Worm (Caenorhabditis elegans) whole organism, late embryonic: ENCODE data around the gene ZK856.14.

ENCODE experiments used
- C38D4.7 ChIP-seq: fragments of 200-800 bp; sonication (Bioruptor generic); optimal IDR thresholded peaks from 2 replicates; lab custom pipeline; 2018; ENCODE audit warnings: mild to moderate bottlenecking, missing genetic modification characterization, moderate library complexity, missing compliant biosample characterization
- Y22D7AL.16 ChIP-seq: sonication (generic microtip); optimal IDR thresholded peaks from 2 replicates; lab custom pipeline; 2016; ENCODE audit warnings: missing genetic modification characterization, missing compliant biosample characterization
- ama-1 ChIP-seq: fragments of 150-350 bp; optimal IDR thresholded peaks from 2 replicates; lab custom pipeline; 2014
- ceh-18 ChIP-seq: sonication (generic microtip); optimal IDR thresholded peaks from 2 replicates; lab custom pipeline; 2016; ENCODE audit warnings: missing genetic modification characterization, missing compliant biosample characterization
- ceh-31 ChIP-seq: sonication (generic microtip); optimal IDR thresholded peaks from 2 replicates; lab custom pipeline; 2016; ENCODE audit warnings: missing genetic modification characterization, missing compliant biosample characterization
- ceh-48 ChIP-seq: sonication (generic microtip); optimal IDR thresholded peaks from 2 replicates; lab custom pipeline; 2016; ENCODE audit warnings: missing genetic modification characterization, inconsistent platforms, missing compliant biosample characterization
- ceh-6 ChIP-seq: fragments of 200-800 bp; sonication (Bioruptor generic); optimal IDR thresholded peaks from 2 replicates; lab custom pipeline; 2018; ENCODE audit warnings: mild to moderate bottlenecking, missing genetic modification characterization, missing compliant biosample characterization
- ceh-9 ChIP-seq: sonication (generic microtip); optimal IDR thresholded peaks from 2 replicates; lab custom pipeline; 2016; ENCODE audit warnings: mild to moderate bottlenecking, missing genetic modification characterization, inconsistent platforms, missing compliant biosample characterization
- dve-1 ChIP-seq: sonication (generic microtip); optimal IDR thresholded peaks from 2 replicates; lab custom pipeline; 2017; ENCODE audit warnings: antibody characterized with exemption, mild to moderate bottlenecking, missing genetic modification characterization, missing compliant biosample characterization
- eyg-1 ChIP-seq: sonication (generic microtip); optimal IDR thresholded peaks from 2 replicates; lab custom pipeline; 2016; ENCODE audit warnings: missing genotype, missing genetic modification characterization, missing compliant biosample characterization
- fax-1 ChIP-seq: sonication (generic microtip); optimal IDR thresholded peaks from 2 replicates; lab custom pipeline; 2016; ENCODE audit warnings: missing genotype, missing genetic modification characterization, missing compliant biosample characterization
- fkh-10 ChIP-seq: fragments of 150-350 bp; optimal IDR thresholded peaks from 2 replicates; lab custom pipeline; 2014; ENCODE audit warnings: missing biosample characterization, missing genetic modification reagents, missing genetic modification characterization
- gmeb-2 ChIP-seq: sonication (generic microtip); optimal IDR thresholded peaks from 2 replicates; lab custom pipeline; 2016; ENCODE audit warnings: missing genetic modification characterization, inconsistent platforms, missing compliant biosample characterization
- hlh-13 ChIP-seq: fragments of 200-800 bp; sonication (Bioruptor generic); optimal IDR thresholded peaks from 2 replicates; lab custom pipeline; 2018; ENCODE audit warnings: mild to moderate bottlenecking, missing genetic modification characterization, missing compliant biosample characterization
- hlh-6 ChIP-seq: sonication (generic microtip); optimal IDR thresholded peaks from 2 replicates; lab custom pipeline; 2016; ENCODE audit warnings: missing genotype, missing genetic modification characterization, missing compliant biosample characterization
- hlh-8 ChIP-seq: sonication (generic microtip); optimal IDR thresholded peaks from 2 replicates; lab custom pipeline; 2016; ENCODE audit warnings: missing genotype, missing genetic modification characterization, missing compliant biosample characterization
- lim-6 ChIP-seq: sonication (generic microtip); optimal IDR thresholded peaks from 2 replicates; lab custom pipeline; 2016; ENCODE audit warnings: missing genetic modification characterization, missing compliant biosample characterization
- madf-2 ChIP-seq: sonication (generic microtip); optimal IDR thresholded peaks from 2 replicates; lab custom pipeline; 2017; ENCODE audit warnings: missing genetic modification characterization, missing compliant biosample characterization
- nfya-1 ChIP-seq: sonication (generic microtip); optimal IDR thresholded peaks from 2 replicates; lab custom pipeline; 2017; ENCODE audit warnings: missing genetic modification characterization, mild to moderate bottlenecking, missing compliant biosample characterization, antibody characterized with exemption, moderate library complexity
- npax-4 ChIP-seq: sonication (generic microtip); optimal IDR thresholded peaks from 2 replicates; lab custom pipeline; 2016; ENCODE audit warnings: missing genetic modification characterization, missing compliant biosample characterization
- pag-3 ChIP-seq: sonication (generic microtip); optimal IDR thresholded peaks from 2 replicates; lab custom pipeline; 2016; ENCODE audit warnings: missing compliant biosample characterization, missing genetic modification characterization, borderline replicate concordance
- pat-9 ChIP-seq: fragments of 200-800 bp; sonication (Bioruptor generic); optimal IDR thresholded peaks from 2 replicates; lab custom pipeline; 2018; ENCODE audit warnings: mild to moderate bottlenecking, missing genetic modification characterization, moderate library complexity, missing compliant biosample characterization
- pha-2 ChIP-seq: sonication (generic microtip); optimal IDR thresholded peaks from 2 replicates; lab custom pipeline; 2017; ENCODE audit warnings: mild to moderate bottlenecking, missing genetic modification characterization, missing compliant biosample characterization
- pha-4 ChIP-seq: fragments of 150-350 bp; optimal IDR thresholded peaks from 2 replicates; lab custom pipeline; 2018; ENCODE audit warnings: missing biosample characterization, missing genetic modification reagents, missing genetic modification characterization
- pqm-1 ChIP-seq: sonication (generic microtip); optimal IDR thresholded peaks from 2 replicates; lab custom pipeline; 2016; ENCODE audit warnings: missing genetic modification characterization, missing compliant biosample characterization
- ref-2 ChIP-seq: sonication (generic microtip); optimal IDR thresholded peaks from 2 replicates; lab custom pipeline; 2016; ENCODE audit warnings: missing genetic modification characterization, missing compliant biosample characterization
- sdc-2 ChIP-seq: sonication (generic microtip); optimal IDR thresholded peaks from 2 replicates; lab custom pipeline; 2016; ENCODE audit warnings: missing genotype, missing genetic modification characterization, missing compliant biosample characterization
- syd-9 ChIP-seq: sonication (generic microtip); optimal IDR thresholded peaks from 2 replicates; lab custom pipeline; 2016; ENCODE audit warnings: mild to moderate bottlenecking, missing genetic modification characterization, moderate library complexity, missing compliant biosample characterization
- tbx-2 ChIP-seq: sonication (generic microtip); optimal IDR thresholded peaks from 2 replicates; lab custom pipeline; 2016; ENCODE audit warnings: missing genetic modification characterization, missing compliant biosample characterization
- unc-3 ChIP-seq, 2 experiments: fragments of 200-800 bp in 1 of 2; sonication (Bioruptor generic) in 1 of 2; sonication (generic microtip) in 1 of 2; conservative IDR thresholded peaks in 1 of 2; optimal IDR thresholded peaks in 1 of 2; 2 replicates each; pipeline versions ENCODE4 v1.3.6 to Lab custom; 2016 to 2022; ENCODE audit warnings: missing compliant biosample characterization in 2 of 2, missing genetic modification characterization in 2 of 2, missing genetic modification reagents in 1 of 2
- unc-86 ChIP-seq: sonication (generic microtip); optimal IDR thresholded peaks from 2 replicates; lab custom pipeline; 2016; ENCODE audit warnings: missing genetic modification characterization, missing compliant biosample characterization
- zip-5 ChIP-seq: sonication (generic microtip); optimal IDR thresholded peaks from 2 replicates; lab custom pipeline; 2016; ENCODE audit warnings: missing genetic modification characterization, missing compliant biosample characterization
- ztf-16 ChIP-seq: sonication (generic microtip); optimal IDR thresholded peaks from 2 replicates; lab custom pipeline; 2017; ENCODE audit warnings: missing genetic modification characterization, missing compliant biosample characterization

The ZK856.14 gene

ce11 chrV:10212027-10212426, 4.8 kb upstream of the ZK856.14 start, which contains the start of gene zhit-3:
zhit-3 (minus strand) TSS chrV:10212127.
- TF ChIP-seq zip-5 (tag; lab: Kevin White, UChicago), result no peak

- no peak for TF ChIP-seq sdc-2
- TF ChIP-seq ceh-31, result no peak
- TF ChIP-seq pha-2 (tag; lab: Kevin White, UChicago), result no peak
- TF ChIP-seq tbx-2, result no peak
- TF ChIP-seq lim-6 (tag; lab: Kevin White, UChicago), result no peak
- no peak for TF ChIP-seq ama-1
- no peak for TF ChIP-seq fax-1 (tag; lab: Kevin White, UChicago)
- no peak for TF ChIP-seq eyg-1
These were observed 4.2 kb upstream of the ZK856.14 start, which contains the start of gene hpo-40 for ce11 chrV:10212627-10213026. hpo-40 (plus strand) TSS chrV:10212927.

- no peak for TF ChIP-seq pqm-1 (tag; lab: Kevin White, UChicago)
- TF ChIP-seq hlh-6, result no peak
- no peak for TF ChIP-seq fkh-10 (GFP tag; lab: Kevin White, UChicago)
- no peak for TF ChIP-seq ceh-18 (tag; lab: Kevin White, UChicago)
- no peak for TF ChIP-seq unc-86 (tag; lab: Kevin White, UChicago)
- TF ChIP-seq lim-6 (tag; lab: Kevin White, UChicago), result no peak
- TF ChIP-seq npax-4 (tag; lab: Kevin White, UChicago), result no peak
- TF ChIP-seq C38D4.7 (GFP tag; lab: Kevin White, UChicago), result no peak
These were observed 3.8 kb downstream of the ZK856.14 start, which contains the start of gene C12D8.13 for ce11 chrV:10220605-10221004. C12D8.13 (minus strand) TSS chrV:10220705.

ce11 chrV:10221317-10221716, 4.5 kb downstream of the ZK856.14 start, which contains the start of the genes fipr-5 and fipr-9:
fipr-5 (minus strand) TSS chrV:10221417.
fipr-9 (plus strand) TSS chrV:10221662.
- TF ChIP-seq unc-86 (tag; lab: Kevin White, UChicago) (no peak), ceh-48 (tag; lab: Kevin White, UChicago) (no peak), unc-3 (GFP tag; conservative IDR thresholded peaks at IDR 0.05; lab: Robert Waterston, UW) (no peak), unc-3 (tag; optimal IDR thresholded peaks at IDR 0.05; lab: Kevin White, UChicago) (no peak), npax-4 (tag; lab: Kevin White, UChicago) (no peak), gmeb-2 (tag; lab: Kevin White, UChicago) (no peak), nfya-1 (no peak), pha-4 (no peak)
- TF ChIP-seq, all 69 proteins: peak for 0

ce11 chrV:10222007-10222406, 5.2 kb downstream of the ZK856.14 start, which contains the start of gene C12D8.20:
C12D8.20 (plus strand) TSS chrV:10222307.
- TF ChIP-seq ztf-16 (tag; lab: Kevin White, UChicago), result no peak
- TF ChIP-seq dve-1 (tag; lab: Kevin White, UChicago), result no peak
- TF ChIP-seq syd-9, result no peak
- TF ChIP-seq pat-9 (tag; lab: Kevin White, UChicago), result no peak
- TF ChIP-seq nfya-1, result no peak
- no peak for TF ChIP-seq Y22D7AL.16
- no peak for TF ChIP-seq hlh-13 (GFP tag; lab: Kevin White, UChicago)

ce11 chrV:10224619-10225018, 7.8 kb downstream of the ZK856.14 start:
- TF ChIP-seq ref-2 (tag; lab: Kevin White, UChicago) (no peak), ceh-9 (tag; lab: Kevin White, UChicago) (no peak), hlh-8 (tag; lab: Kevin White, UChicago) (no peak), madf-2 (tag; lab: Kevin White, UChicago) (no peak), ceh-6 (GFP tag; lab: Kevin White, UChicago) (no peak), syd-9 (no peak), pag-3 (tag; lab: Kevin White, UChicago) (no peak), ztf-16 (tag; lab: Kevin White, UChicago) (no peak), pha-4 (no peak)
- TF ChIP-seq, all 69 proteins: peak for 0
